Fruit fly (Drosophila melanogaster): ENCODE measurements around the gene CG32713.

dm6 chrX:8460686-8461085, 3.3 kb upstream of the CG32713 start, which contains the start of gene CG15347:
- TF ChIP-seq CG8478 (optimal IDR thresholded peaks at IDR 0.05) (no peak), CTCF (optimal IDR thresholded peaks at IDR 0.05) (no peak)

Data from S2 (cell line).